Worm (Caenorhabditis elegans) whole organism, early embryonic: Measurements from ENCODE around the gene bath-41.

ENCODE experiments used
- B0310.2 ChIP-seq: sonication (generic microtip); optimal IDR thresholded peaks from 2 replicates; lab custom pipeline; 2016; ENCODE audit warnings: mild to moderate bottlenecking, missing genetic modification characterization, missing compliant biosample characterization
- aly-1 ChIP-seq: sonication (generic microtip); optimal IDR thresholded peaks from 2 replicates; lab custom pipeline; 2016; ENCODE audit warnings: missing genetic modification characterization, missing compliant biosample characterization
- ama-1 ChIP-seq: fragments of 150-350 bp; optimal IDR thresholded peaks from 2 replicates; lab custom pipeline; 2014
- ceh-13 ChIP-seq: fragments of 200-800 bp; sonication (Bioruptor generic); optimal IDR thresholded peaks from 2 replicates; lab custom pipeline; 2018; ENCODE audit warnings: mild to moderate bottlenecking, missing genetic modification characterization, missing compliant biosample characterization
- ets-7 ChIP-seq: sonication (generic microtip); optimal IDR thresholded peaks from 2 replicates; lab custom pipeline; 2016; ENCODE audit warnings: missing genotype, missing genetic modification characterization, missing compliant biosample characterization
- flt-1 ChIP-seq: fragments of 200-800 bp; sonication (Bioruptor generic); IDR thresholded peaks from 2 replicates; pipeline ENCODE4 v1.3.6; 2022; ENCODE audit warnings: missing genetic modification characterization, missing compliant biosample characterization
- hmbx-1 ChIP-seq: sonication (generic microtip); optimal IDR thresholded peaks from 2 replicates; lab custom pipeline; 2016; ENCODE audit warnings: mild to moderate bottlenecking, missing genetic modification characterization, missing compliant biosample characterization
- hnd-1 ChIP-seq: sonication (generic microtip); optimal IDR thresholded peaks from 2 replicates; lab custom pipeline; 2016; ENCODE audit warnings: missing genetic modification characterization, missing compliant biosample characterization
- scrt-1 ChIP-seq: fragments of 200-800 bp; sonication (Bioruptor generic); IDR thresholded peaks from 2 replicates; pipeline ENCODE4 v1.3.6; 2022; ENCODE audit warnings: missing genetic modification characterization, missing compliant biosample characterization
- sea-1 ChIP-seq: fragments of 200-800 bp; sonication (Bioruptor generic); conservative IDR thresholded peaks from 2 replicates; pipeline ENCODE4 v1.3.6; 2022; ENCODE audit warnings: missing genetic modification characterization, missing compliant biosample characterization
- tbx-37 ChIP-seq: fragments of 200-800 bp; sonication (Bioruptor generic); conservative IDR thresholded peaks from 2 replicates; pipeline ENCODE4 v1.3.6; 2022; ENCODE audit warnings: missing genetic modification reagents, missing genetic modification characterization, missing compliant biosample characterization
- tra-4 ChIP-seq: sonication (generic microtip); optimal IDR thresholded peaks from 2 replicates; lab custom pipeline; 2017; ENCODE audit warnings: missing genetic modification characterization, missing compliant biosample characterization

DNA sequence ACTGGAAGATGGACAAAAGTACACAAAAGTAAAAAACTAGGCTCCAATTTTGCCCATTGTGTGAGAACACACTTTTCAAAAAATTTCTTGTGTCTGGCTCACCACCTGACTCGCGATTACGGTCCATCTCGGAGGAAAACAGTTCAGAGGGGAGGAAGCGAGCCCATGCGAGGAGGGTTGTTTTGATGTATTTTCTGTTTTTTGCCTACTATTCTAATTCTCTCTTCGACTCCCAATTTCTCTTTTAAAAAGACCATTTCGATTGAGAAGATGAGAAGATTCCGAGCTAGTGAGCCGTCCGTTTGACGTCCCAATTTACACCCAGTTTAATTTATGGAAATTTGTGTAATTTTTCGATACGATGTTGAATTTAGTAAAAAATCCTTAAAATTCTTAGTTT is 24.6 kb upstream of the bath-41 start:
- TF ChIP-seq ama-1 (lab: Kevin White, UChicago) (no peak), ets-7 (tag; lab: Kevin White, UChicago) (no peak), B0310.2 (tag; lab: Kevin White, UChicago) (no peak), scrt-1 (GFP tag; lab: Robert Waterston, UW) (no peak), hnd-1 (tag; lab: Kevin White, UChicago) (no peak), flt-1 (no peak), tbx-37 (GFP tag; lab: Robert Waterston, UW) (no peak), aly-1 (tag; lab: Kevin White, UChicago) (no peak), hmbx-1 (tag; lab: Kevin White, UChicago) (no peak), tra-4 (tag; lab: Kevin White, UChicago) (no peak), ceh-13 (GFP tag; lab: Kevin White, UChicago) (no peak), sea-1 (no peak)
